Worm (Caenorhabditis elegans) whole organism, L1 larva: ENCODE results near the gene srw-13.
"Not testable (repeated sequence)": the region's sequence is repeated elsewhere in the genome, so short reads cannot be mapped to it uniquely, and the experiment has no call there.

ENCODE experiments used
- C34B4.2 ChIP-seq: sonication (generic microtip); optimal IDR thresholded peaks from 2 replicates; lab custom pipeline; 2017; ENCODE audit warnings: mild to moderate bottlenecking, missing genetic modification characterization, missing compliant biosample characterization
- F16B12.6 ChIP-seq: fragments of 150-350 bp; optimal IDR thresholded peaks from 2 replicates; lab custom pipeline; 2014; ENCODE audit warnings: missing biosample characterization, missing genetic modification characterization
- blmp-1 ChIP-seq: fragments of 150-350 bp; optimal IDR thresholded peaks from 2 replicates; lab custom pipeline; 2014; ENCODE audit warnings: missing biosample characterization, missing genetic modification characterization
- ceh-63 ChIP-seq: fragments of 200-800 bp; sonication (Bioruptor generic); optimal IDR thresholded peaks from 2 replicates; lab custom pipeline; 2018; ENCODE audit warnings: mild to moderate bottlenecking, missing genetic modification characterization, missing compliant biosample characterization
- ceh-82 ChIP-seq, 3 experiments: fragments of 150-350 bp in 1 of 3; sonication (generic microtip) in 2 of 3; optimal IDR thresholded peaks; 2 replicates each; lab custom pipeline; 2014 to 2017; ENCODE audit warnings: missing biosample characterization in 3 of 3, missing genetic modification characterization in 3 of 3
- ces-1 ChIP-seq: fragments of 150-350 bp; optimal IDR thresholded peaks from 2 replicates; lab custom pipeline; 2014; ENCODE audit warnings: missing biosample characterization, missing genetic modification reagents, missing genetic modification characterization
- dsc-1 ChIP-seq: sonication (generic microtip); optimal IDR thresholded peaks from 2 replicates; lab custom pipeline; 2016; ENCODE audit warnings: mild to moderate bottlenecking, missing genetic modification characterization, missing compliant biosample characterization
- efl-3 ChIP-seq: fragments of 200-800 bp; sonication (Bioruptor generic); optimal IDR thresholded peaks from 2 replicates; lab custom pipeline; 2018; ENCODE audit warnings: mild to moderate bottlenecking, missing genetic modification characterization, missing compliant biosample characterization
- egl-27 ChIP-seq, 2 experiments: fragments of 150-350 bp in 1 of 2; sonication (generic microtip); optimal IDR thresholded peaks; 3 replicates each; lab custom pipeline; 2017 to 2018; ENCODE audit warnings: missing biosample characterization in 2 of 2, missing genetic modification characterization in 2 of 2, missing genetic modification reagents in 2 of 2
- fkh-10 ChIP-seq: sonication (generic microtip); optimal IDR thresholded peaks from 2 replicates; lab custom pipeline; 2017; ENCODE audit warnings: missing biosample characterization, missing genetic modification reagents, missing genetic modification characterization
- fos-1 ChIP-seq: fragments of 150-350 bp; optimal IDR thresholded peaks from 2 replicates; lab custom pipeline; 2014; ENCODE audit warnings: missing biosample characterization, missing genetic modification characterization
- hpl-2 ChIP-seq: fragments of 150-350 bp; optimal IDR thresholded peaks from 2 replicates; lab custom pipeline; 2014; ENCODE audit warnings: missing biosample characterization, missing genetic modification reagents, missing genetic modification characterization
- irx-1 ChIP-seq: sonication (generic microtip); optimal IDR thresholded peaks from 2 replicates; lab custom pipeline; 2016; ENCODE audit warnings: missing genetic modification characterization, missing compliant biosample characterization
- isw-1 ChIP-seq: fragments of 200-800 bp; sonication (Bioruptor generic); IDR thresholded peaks from 2 replicates; pipeline ENCODE4 v1.3.6; 2022; ENCODE audit warnings: missing genetic modification characterization, missing compliant biosample characterization
- lin-35 ChIP-seq, 2 experiments: fragments of 150-350 bp; optimal IDR thresholded peaks; 2 replicates each; lab custom pipeline; 2014; ENCODE audit warnings: missing biosample characterization in 2 of 2, missing genetic modification characterization in 2 of 2, missing genetic modification reagents in 2 of 2
- mab-9 ChIP-seq: fragments of 200-800 bp; sonication (Bioruptor generic); IDR thresholded peaks from 2 replicates; pipeline ENCODE4 v1.3.6; 2022; ENCODE audit warnings: missing genetic modification reagents, missing genetic modification characterization, missing compliant biosample characterization
- mdl-1 ChIP-seq, 2 experiments: fragments of 150-350 bp; optimal IDR thresholded peaks; 2 replicates each; lab custom pipeline; 2014 to 2017; ENCODE audit warnings: missing biosample characterization in 2 of 2, missing genetic modification characterization in 2 of 2, inconsistent platforms in 1 of 2
- mep-1 ChIP-seq: fragments of 150-350 bp; optimal IDR thresholded peaks from 2 replicates; lab custom pipeline; 2014; ENCODE audit warnings: missing biosample characterization, missing genetic modification characterization
- nhr-12 ChIP-seq: sonication (generic microtip); optimal IDR thresholded peaks from 2 replicates; lab custom pipeline; 2017; ENCODE audit warnings: missing biosample characterization, missing genetic modification characterization
- nhr-19 ChIP-seq: fragments of 200-800 bp; sonication (Bioruptor generic); conservative IDR thresholded peaks from 2 replicates; pipeline ENCODE4 v1.3.6; 2022; ENCODE audit warnings: missing genetic modification characterization, missing compliant biosample characterization
- nhr-20 ChIP-seq: sonication (generic microtip); optimal IDR thresholded peaks from 2 replicates; lab custom pipeline; 2016; ENCODE audit warnings: mild to moderate bottlenecking, missing genetic modification characterization, missing compliant biosample characterization
- nhr-71 ChIP-seq: sonication (generic microtip); optimal IDR thresholded peaks from 2 replicates; lab custom pipeline; 2016; ENCODE audit warnings: mild to moderate bottlenecking, missing genetic modification characterization, moderate library complexity, missing compliant biosample characterization
- nhr-84 ChIP-seq: sonication (generic microtip); optimal IDR thresholded peaks from 2 replicates; lab custom pipeline; 2017; ENCODE audit warnings: missing biosample characterization, missing genetic modification characterization
- rnt-1 ChIP-seq: sonication (generic microtip); optimal IDR thresholded peaks from 2 replicates; lab custom pipeline; 2016; ENCODE audit warnings: mild to moderate bottlenecking, missing genetic modification characterization, moderate library complexity, missing compliant biosample characterization
- snpc-4 ChIP-seq: fragments of 150-350 bp; optimal IDR thresholded peaks from 2 replicates; lab custom pipeline; 2014; ENCODE audit warnings: missing biosample characterization, missing genetic modification characterization
- sox-4 ChIP-seq: sonication (generic microtip); optimal IDR thresholded peaks from 2 replicates; lab custom pipeline; 2016; ENCODE audit warnings: missing genetic modification characterization, missing compliant biosample characterization
- sptf-1 ChIP-seq: fragments of 150-350 bp; optimal IDR thresholded peaks from 2 replicates; lab custom pipeline; 2014; ENCODE audit warnings: missing biosample characterization, missing genetic modification characterization
- tbx-2 ChIP-seq: sonication (generic microtip); optimal IDR thresholded peaks from 2 replicates; lab custom pipeline; 2016; ENCODE audit warnings: missing genetic modification characterization, missing compliant biosample characterization
- unc-30 ChIP-seq: sonication (generic microtip); optimal IDR thresholded peaks from 2 replicates; lab custom pipeline; 2017; ENCODE audit warnings: missing biosample characterization, missing genetic modification characterization
- unc-86 ChIP-seq: sonication (generic microtip); optimal IDR thresholded peaks from 2 replicates; lab custom pipeline; 2016; ENCODE audit warnings: missing genetic modification characterization, missing compliant biosample characterization
- zip-4 ChIP-seq: fragments of 200-800 bp; sonication (Bioruptor generic); optimal IDR thresholded peaks from 2 replicates; lab custom pipeline; 2018; ENCODE audit warnings: mild to moderate bottlenecking, missing genetic modification characterization, moderate library complexity, missing compliant biosample characterization

Gene srw-13

DNA sequence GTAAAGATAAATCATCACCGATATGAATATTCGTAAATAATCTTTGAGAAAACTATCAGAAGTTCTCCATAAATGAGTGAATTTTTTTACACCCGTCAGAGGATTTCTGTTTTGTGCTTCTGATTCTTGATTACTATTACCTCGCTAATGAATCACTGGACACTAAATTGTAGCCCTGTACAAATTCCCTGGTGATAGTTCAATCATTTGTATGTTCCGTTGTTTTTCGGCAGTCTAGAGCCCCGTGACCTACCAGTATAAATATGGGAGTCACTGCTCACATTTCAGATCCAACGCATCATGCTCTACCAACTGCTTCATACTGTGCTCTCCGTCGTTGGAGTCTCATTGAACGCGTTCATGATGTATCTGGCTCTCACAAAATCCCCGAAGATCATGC, 18.0 kb downstream of the srw-13 start, which contains the start of gene srd-28:
Gene srd-28 (plus strand): TSS at position 301 of the 400 bp plus-strand sequence.
- not testable (repeated sequence) for TF ChIP-seq sox-4 (tag; lab: Kevin White, UChicago); isw-1 (GFP tag; lab: Robert Waterston, UW); blmp-1 (tag; lab: Kevin White, UChicago)

DNA sequence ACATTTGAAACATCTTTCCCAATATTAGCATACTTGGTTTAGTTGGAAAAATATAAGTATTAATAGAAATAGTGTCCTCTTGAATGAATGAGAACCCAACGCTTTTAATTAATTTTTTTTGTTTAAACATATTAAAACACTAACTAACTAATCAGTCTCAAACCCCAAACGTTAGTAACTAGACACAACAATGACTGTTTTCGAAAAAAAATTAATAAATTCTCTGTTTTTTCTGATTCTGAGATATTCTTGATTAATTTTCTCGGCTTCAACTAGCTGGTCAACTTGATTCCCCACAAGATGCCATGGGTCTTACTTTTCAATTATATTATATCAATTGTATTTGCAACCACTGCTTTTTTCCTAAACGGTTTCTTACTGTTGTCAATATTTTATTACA, 19.8 kb downstream of the srw-13 start, which contains the start of gene srbc-76:
Gene srbc-76 (plus strand): TSS at position 301 of the 400 bp plus-strand sequence.
- no peak for TF ChIP-seq dsc-1 (tag; lab: Kevin White, UChicago)
- TF ChIP-seq egl-27 (tag; optimal IDR thresholded peaks at IDR 0.05; lab: Kevin White, UChicago) = no peak
- TF ChIP-seq hpl-2 (GFP tag; lab: Kevin White, UChicago) = no peak
- TF ChIP-seq irx-1 (tag; lab: Kevin White, UChicago) = no peak
- no peak for TF ChIP-seq snpc-4 (tag; lab: Kevin White, UChicago)
- TF ChIP-seq efl-3 = no peak
- no peak for TF ChIP-seq ceh-63 (GFP tag; lab: Kevin White, UChicago)
- TF ChIP-seq zip-4 (GFP tag; lab: Kevin White, UChicago) = no peak
- TF ChIP-seq nhr-19 (GFP tag; lab: Robert Waterston, UW) = no peak
- TF ChIP-seq rnt-1 (tag; lab: Kevin White, UChicago) = no peak

DNA sequence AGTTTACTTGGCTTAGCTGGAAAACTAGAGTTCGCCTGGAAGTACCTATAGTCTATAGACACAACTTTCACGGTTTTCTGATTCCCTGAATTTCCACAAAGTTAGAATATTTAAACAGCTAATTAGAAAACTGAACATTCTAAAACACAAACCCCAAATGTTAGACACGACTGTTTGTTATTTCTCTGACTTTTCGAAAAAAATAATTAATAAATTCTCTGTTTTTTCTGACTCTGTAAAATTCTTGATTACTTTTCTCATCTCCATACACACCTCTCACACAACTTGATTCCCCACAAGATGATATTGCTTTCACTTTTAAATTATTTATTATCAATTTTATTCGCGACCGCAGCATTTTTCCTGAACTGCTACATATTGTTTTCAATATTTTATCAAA, 21.2 kb downstream of the srw-13 start, which contains the start of gene srbc-75:
Gene srbc-75 (plus strand): TSS at position 301 of the 400 bp plus-strand sequence.
- TF ChIP-seq isw-1 (GFP tag; lab: Robert Waterston, UW) (no peak), ceh-63 (GFP tag; lab: Kevin White, UChicago) (no peak), blmp-1 (tag; lab: Kevin White, UChicago) (peak; percentile 3), tbx-2 (tag; lab: Kevin White, UChicago) (no peak)

DNA sequence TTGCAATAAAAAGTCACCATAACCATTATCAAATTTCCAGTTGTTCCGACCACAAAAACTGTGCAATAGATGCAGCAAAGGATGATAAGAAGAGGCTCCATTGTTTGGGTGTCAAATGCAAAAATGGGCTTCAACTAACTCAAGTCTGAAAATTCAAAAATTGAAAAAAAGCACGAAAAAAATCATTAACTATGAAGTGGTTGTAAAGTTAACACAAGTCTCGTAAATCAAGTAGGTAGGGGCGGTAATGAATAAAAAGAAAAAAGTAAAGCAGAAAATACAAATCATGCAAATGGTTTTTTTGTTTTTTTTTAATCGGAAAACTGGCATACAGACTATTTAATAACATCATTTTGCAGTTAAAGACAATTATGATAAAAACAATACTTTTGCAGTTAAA, 24.4 kb downstream of the srw-13 start, which contains the start of gene srsx-39:
Gene srsx-39 (minus strand): TSS at position 101 of the 400 bp plus-strand sequence.
- not testable (repeated sequence) for TF ChIP-seq ces-1 (GFP tag; lab: Kevin White, UChicago); sox-4 (tag; lab: Kevin White, UChicago); lin-35 (GFP tag; optimal IDR thresholded peaks at IDR 0.05; lab: Kevin White, UChicago)

DNA sequence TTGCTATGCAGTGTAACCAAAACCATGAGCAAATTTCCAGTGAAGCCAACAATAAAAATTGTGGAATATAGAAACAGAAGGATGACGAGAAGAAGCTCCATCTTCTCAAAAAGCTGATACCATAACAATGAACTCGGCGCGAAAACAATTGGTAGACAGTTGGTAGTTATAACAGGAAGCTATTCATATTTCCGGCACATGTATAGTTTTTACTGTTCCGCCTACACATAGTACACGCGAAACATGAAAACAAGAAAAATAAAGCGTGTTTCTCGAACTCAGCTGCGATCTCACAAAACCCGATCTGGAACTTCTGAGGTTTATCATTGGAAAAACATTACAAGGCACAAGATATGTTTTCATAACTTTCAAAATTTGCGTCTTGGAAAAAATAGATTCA, 26.7 kb downstream of the srw-13 start, which contains the start of gene srsx-37:
Gene srsx-37 (minus strand): TSS at position 101 of the 400 bp plus-strand sequence.
- TF ChIP-seq C34B4.2 (tag; lab: Kevin White, UChicago) (no peak), tbx-2 (tag; lab: Kevin White, UChicago) (no peak), nhr-71 (tag; lab: Kevin White, UChicago) (no peak), sptf-1 (tag; lab: Kevin White, UChicago) (no peak), nhr-84 (tag; lab: Kevin White, UChicago) (no peak), unc-86 (tag; lab: Kevin White, UChicago) (no peak), F16B12.6 (no peak), mab-9 (GFP tag; lab: Robert Waterston, UW) (no peak), blmp-1 (tag; lab: Kevin White, UChicago) (no peak), fkh-10 (GFP tag; lab: Kevin White, UChicago) (no peak), mdl-1 (tag; optimal IDR thresholded peaks at IDR 0.05; lab: Kevin White, UChicago) (no peak), unc-30 (tag; lab: Kevin White, UChicago) (no peak), egl-27 (tag; optimal IDR thresholded peaks at IDR 0.05; lab: Kevin White, UChicago) (no peak), mep-1 (tag; lab: Kevin White, UChicago) (no peak), fos-1 (tag; lab: Kevin White, UChicago) (no peak), ceh-82 (tag; optimal IDR thresholded peaks at IDR 0.05; lab: Kevin White, UChicago) (no peak), nhr-12 (tag; lab: Kevin White, UChicago) (no peak), nhr-20 (tag; lab: Kevin White, UChicago) (no peak)
